Fruit fly (Drosophila melanogaster) whole organism, prepupa: ENCODE measurements around the gene CG13921.

ENCODE experiments used
- Blimp-1 ChIP-seq: fragments of 200-800 bp; sonication (Bioruptor generic); optimal IDR thresholded peaks from 3 replicates; lab custom pipeline; 2017; ENCODE audit warnings: missing biosample characterization, missing genetic modification characterization, mild to moderate bottlenecking, moderate library complexity, missing genetic modification reagents
- CG10631 ChIP-seq: fragments of 200-800 bp; sonication (Bioruptor generic); optimal IDR thresholded peaks from 2 replicates; lab custom pipeline; 2016; ENCODE audit warnings: missing biosample characterization, missing genetic modification characterization
- CG10669 ChIP-seq: fragments of 200-800 bp; sonication (Bioruptor generic); optimal IDR thresholded peaks from 3 replicates; lab custom pipeline; 2018; ENCODE audit warnings: missing biosample characterization, mild to moderate bottlenecking, missing genetic modification characterization, moderate library complexity
- CG11294 ChIP-seq: fragments of 200-800 bp; sonication (Bioruptor generic); IDR thresholded peaks from 2 replicates; pipeline ENCODE4 v1.3.6; 2022; ENCODE audit warnings: missing biosample characterization, missing genetic modification characterization
- CG11762 ChIP-seq: fragments of 200-800 bp; sonication (Bioruptor generic); optimal IDR thresholded peaks from 3 replicates; lab custom pipeline; 2016; ENCODE audit warnings: missing biosample characterization, missing genetic modification characterization; ENCODE audit not compliant: insufficient read depth
- CG11902 ChIP-seq: fragments of 200-800 bp; sonication (Bioruptor generic); optimal IDR thresholded peaks from 3 replicates; lab custom pipeline; 2016; ENCODE audit warnings: missing biosample characterization, missing genetic modification characterization
- CG15336 ChIP-seq: fragments of 200-800 bp; sonication (Bioruptor generic); IDR thresholded peaks from 2 replicates; pipeline ENCODE4 v1.3.6; 2022; ENCODE audit warnings: missing biosample characterization, missing genetic modification characterization
- CG1621 ChIP-seq: fragments of 200-800 bp; sonication (Bioruptor generic); optimal IDR thresholded peaks from 3 replicates; lab custom pipeline; 2018; ENCODE audit warnings: missing biosample characterization, mild to moderate bottlenecking, missing genetic modification characterization
- CG16779 ChIP-seq: fragments of 200-800 bp; sonication (Bioruptor generic); optimal IDR thresholded peaks from 3 replicates; lab custom pipeline; 2017; ENCODE audit warnings: missing biosample characterization, mild to moderate bottlenecking, missing genetic modification characterization
- CG3032 ChIP-seq: fragments of 200-800 bp; optimal IDR thresholded peaks from 2 replicates; lab custom pipeline; 2019; ENCODE audit warnings: missing biosample characterization, mild to moderate bottlenecking, missing genetic modification characterization, moderate library complexity
- CG31627 ChIP-seq: fragments of 200-800 bp; sonication (Bioruptor generic); optimal IDR thresholded peaks from 3 replicates; lab custom pipeline; 2016; ENCODE audit warnings: missing biosample characterization, missing genetic modification characterization
- CG34406 ChIP-seq: fragments of 200-800 bp; sonication (Bioruptor generic); optimal IDR thresholded peaks from 3 replicates; lab custom pipeline; 2016; ENCODE audit warnings: missing biosample characterization, missing genetic modification characterization
- CG3919 ChIP-seq: fragments of 200-800 bp; sonication (Bioruptor generic); optimal IDR thresholded peaks from 3 replicates; lab custom pipeline; 2016; ENCODE audit warnings: missing biosample characterization, missing genetic modification characterization
- CG4318 ChIP-seq: fragments of 200-800 bp; sonication (Bioruptor generic); optimal IDR thresholded peaks from 3 replicates; lab custom pipeline; 2017; ENCODE audit warnings: missing biosample characterization, mild to moderate bottlenecking, missing genetic modification characterization
- CG6163 ChIP-seq: fragments of 200-800 bp; sonication (Bioruptor generic); IDR thresholded peaks from 3 replicates; pipeline ENCODE4 v1.3.6; 2022; ENCODE audit warnings: missing biosample characterization, missing genetic modification characterization
- CG6276 ChIP-seq: fragments of 200-800 bp; sonication (Bioruptor generic); optimal IDR thresholded peaks from 2 replicates; lab custom pipeline; 2017; ENCODE audit warnings: missing biosample characterization, mild to moderate bottlenecking, missing genetic modification characterization
- CG6792 ChIP-seq: fragments of 200-800 bp; sonication (Bioruptor generic); optimal IDR thresholded peaks from 3 replicates; lab custom pipeline; 2016; ENCODE audit warnings: missing biosample characterization, missing genetic modification characterization
- CG6808 ChIP-seq: fragments of 200-800 bp; sonication (Bioruptor generic); optimal IDR thresholded peaks from 3 replicates; lab custom pipeline; 2017; ENCODE audit warnings: missing biosample characterization, missing genetic modification characterization, mild to moderate bottlenecking, moderate library complexity, missing genetic modification reagents
- CG6854 ChIP-seq: fragments of 200-800 bp; sonication (Bioruptor generic); optimal IDR thresholded peaks from 2 replicates; lab custom pipeline; 2017; ENCODE audit warnings: missing biosample characterization, mild to moderate bottlenecking, missing genetic modification characterization
- CG7368 ChIP-seq: fragments of 200-800 bp; sonication (Bioruptor generic); optimal IDR thresholded peaks from 3 replicates; lab custom pipeline; 2016; ENCODE audit warnings: missing biosample characterization, missing genetic modification characterization
- CG8119 ChIP-seq: fragments of 200-800 bp; sonication (Bioruptor generic); IDR thresholded peaks from 3 replicates; pipeline ENCODE4 v1.3.6; 2022; ENCODE audit warnings: missing biosample characterization, missing genetic modification characterization
- CG8319 ChIP-seq: fragments of 200-800 bp; sonication (Bioruptor generic); optimal IDR thresholded peaks from 3 replicates; lab custom pipeline; 2016; ENCODE audit warnings: missing biosample characterization, missing genetic modification characterization
- CG8632 ChIP-seq: fragments of 200-800 bp; sonication (Bioruptor generic); optimal IDR thresholded peaks from 3 replicates; lab custom pipeline; 2016; ENCODE audit warnings: missing biosample characterization, missing genetic modification characterization
- Eip75B ChIP-seq: fragments of 200-800 bp; sonication (Bioruptor generic); optimal IDR thresholded peaks from 3 replicates; lab custom pipeline; 2016; ENCODE audit warnings: missing biosample characterization, missing genetic modification characterization
- Eip93F ChIP-seq: fragments of 200-800 bp; sonication (Bioruptor generic); optimal IDR thresholded peaks from 2 replicates; lab custom pipeline; 2016; ENCODE audit warnings: missing biosample characterization, mild to moderate bottlenecking, missing genetic modification characterization
- Ets21C ChIP-seq: fragments of 200-800 bp; sonication (Bioruptor generic); optimal IDR thresholded peaks from 3 replicates; lab custom pipeline; 2016; ENCODE audit warnings: missing biosample characterization, missing genetic modification characterization
- Ets96B ChIP-seq: fragments of 200-800 bp; optimal IDR thresholded peaks from 2 replicates; lab custom pipeline; 2019; ENCODE audit warnings: missing biosample characterization, mild to moderate bottlenecking, missing genetic modification characterization, moderate library complexity
- Gug ChIP-seq: fragments of 200-800 bp; sonication (Bioruptor generic); IDR thresholded peaks from 2 replicates; pipeline ENCODE4 v1.3.6; 2022; ENCODE audit warnings: missing biosample characterization, missing genetic modification characterization
- Hr38 ChIP-seq: sonication (Bioruptor generic); optimal IDR thresholded peaks from 2 replicates; lab custom pipeline; 2016; ENCODE audit warnings: missing biosample characterization, missing genetic modification characterization
- Hr39 ChIP-seq: fragments of 200-800 bp; sonication (Bioruptor generic); optimal IDR thresholded peaks from 2 replicates; lab custom pipeline; 2016; ENCODE audit warnings: missing biosample characterization, missing genetic modification characterization
- Hr4 ChIP-seq: fragments of 200-800 bp; sonication (Bioruptor generic); optimal IDR thresholded peaks from 3 replicates; lab custom pipeline; 2016; ENCODE audit warnings: missing biosample characterization, missing genetic modification characterization
- Lpt ChIP-seq: fragments of 200-800 bp; sonication (Bioruptor generic); optimal IDR thresholded peaks from 3 replicates; lab custom pipeline; 2016; ENCODE audit warnings: missing biosample characterization, missing genetic modification characterization
- Smox ChIP-seq: fragments of 200-800 bp; sonication (Bioruptor generic); optimal IDR thresholded peaks from 3 replicates; lab custom pipeline; 2016; ENCODE audit warnings: missing biosample characterization, missing genetic modification characterization
- Sox102F ChIP-seq: fragments of 200-800 bp; sonication (Bioruptor generic); optimal IDR thresholded peaks from 2 replicates; lab custom pipeline; 2016; ENCODE audit warnings: missing biosample characterization, mild to moderate bottlenecking, missing genetic modification characterization
- Sox14 ChIP-seq: fragments of 200-800 bp; sonication (Bioruptor generic); optimal IDR thresholded peaks from 3 replicates; lab custom pipeline; 2016; ENCODE audit warnings: missing biosample characterization, missing genetic modification characterization
- Sox15 ChIP-seq: fragments of 200-800 bp; sonication (Bioruptor generic); optimal IDR thresholded peaks from 3 replicates; lab custom pipeline; 2016; ENCODE audit warnings: missing biosample characterization, missing genetic modification characterization
- achi ChIP-seq: fragments of 200-800 bp; sonication (Bioruptor generic); optimal IDR thresholded peaks from 3 replicates; lab custom pipeline; 2016; ENCODE audit warnings: missing biosample characterization, missing genetic modification characterization
- acj6 ChIP-seq: fragments of 200-800 bp; sonication (Bioruptor generic); optimal IDR thresholded peaks from 3 replicates; lab custom pipeline; 2016; ENCODE audit warnings: missing biosample characterization, missing genetic modification characterization
- cyc ChIP-seq: fragments of 200-800 bp; sonication (Bioruptor generic); optimal IDR thresholded peaks from 3 replicates; lab custom pipeline; 2016; ENCODE audit warnings: missing biosample characterization, missing genetic modification characterization
- dac ChIP-seq: fragments of 200-800 bp; sonication (Bioruptor generic); optimal IDR thresholded peaks from 2 replicates; lab custom pipeline; 2017; ENCODE audit warnings: missing biosample characterization, mild to moderate bottlenecking, missing genetic modification characterization
- dsx ChIP-seq: fragments of 200-800 bp; optimal IDR thresholded peaks from 3 replicates; lab custom pipeline; 2019; ENCODE audit warnings: missing biosample characterization, mild to moderate bottlenecking, missing genetic modification characterization, moderate library complexity; ENCODE audit not compliant: poor library complexity, severe bottlenecking
- eg ChIP-seq: fragments of 200-800 bp; sonication (Bioruptor generic); IDR thresholded peaks from 3 replicates; pipeline ENCODE4 v1.3.6; 2022; ENCODE audit warnings: missing biosample characterization, missing genetic modification characterization
- esn ChIP-seq: fragments of 200-800 bp; sonication (Bioruptor generic); optimal IDR thresholded peaks from 2 replicates; lab custom pipeline; 2016; ENCODE audit warnings: missing biosample characterization, mild to moderate bottlenecking, missing genetic modification characterization, moderate library complexity
- fd59A ChIP-seq: fragments of 200-800 bp; sonication (Bioruptor generic); optimal IDR thresholded peaks from 2 replicates; lab custom pipeline; 2017; ENCODE audit warnings: missing biosample characterization, mild to moderate bottlenecking, missing genetic modification characterization, missing genetic modification reagents
- lz ChIP-seq: fragments of 200-800 bp; sonication (Bioruptor generic); optimal IDR thresholded peaks from 3 replicates; lab custom pipeline; 2016; ENCODE audit warnings: missing biosample characterization, missing genetic modification characterization
- net ChIP-seq: fragments of 200-800 bp; sonication (Bioruptor generic); optimal IDR thresholded peaks from 3 replicates; lab custom pipeline; 2016; ENCODE audit warnings: missing biosample characterization, missing genetic modification characterization
- pdm3 ChIP-seq: fragments of 200-800 bp; sonication (Bioruptor generic); optimal IDR thresholded peaks from 3 replicates; lab custom pipeline; 2016; ENCODE audit warnings: missing biosample characterization, missing genetic modification characterization
- salr ChIP-seq, 2 experiments: fragments of 200-800 bp; sonication (Bioruptor generic); optimal IDR thresholded peaks; 3 replicates each; lab custom pipeline; 2016 to 2018; ENCODE audit warnings: missing biosample characterization in 2 of 2, missing genetic modification characterization in 2 of 2, mild to moderate bottlenecking in 1 of 2
- spab ChIP-seq: fragments of 200-800 bp; sonication (Bioruptor generic); optimal IDR thresholded peaks from 2 replicates; lab custom pipeline; 2017; ENCODE audit warnings: missing biosample characterization, mild to moderate bottlenecking, missing genetic modification characterization, missing genetic modification reagents
- ss ChIP-seq, 2 experiments: fragments of 200-800 bp; sonication (Bioruptor generic); optimal IDR thresholded peaks; 2 replicates in 1 of 2; 3 replicates in 1 of 2; lab custom pipeline; 2017 to 2018; ENCODE audit warnings: mild to moderate bottlenecking in 2 of 2, missing biosample characterization in 2 of 2, missing genetic modification characterization in 2 of 2, moderate library complexity in 1 of 2
- topi ChIP-seq: fragments of 200-800 bp; sonication (Bioruptor generic); optimal IDR thresholded peaks from 3 replicates; lab custom pipeline; 2016; ENCODE audit warnings: missing biosample characterization, missing genetic modification characterization
- vri ChIP-seq: fragments of 200-800 bp; sonication (Bioruptor generic); optimal IDR thresholded peaks from 3 replicates; lab custom pipeline; 2016; ENCODE audit warnings: missing biosample characterization, mild to moderate bottlenecking, missing genetic modification characterization

The CG13921 gene

dm6 chr3L:1730873-1731272, 15.8 kb upstream of the CG13921 start, which contains the start of gene drpr:
TSS of gene drpr (minus strand) at chr3L:1731107.
- no peak for TF ChIP-seq fd59A
- TF ChIP-seq Lpt (GFP tag; lab: Kevin White, UChicago): no peak
- TF ChIP-seq CG15336: no peak
- peak; percentile 20 for TF ChIP-seq CG1621 (tag; lab: Kevin White, UChicago)
- peak; percentile 47 for TF ChIP-seq CG6854 (GFP tag; lab: Kevin White, UChicago)
- TF ChIP-seq CG3032: peak; percentile 15
- TF ChIP-seq CG8319: no peak
- peak; percentile 36 for TF ChIP-seq Eip75B (GFP tag; lab: Kevin White, UChicago)
- TF ChIP-seq Blimp-1 (GFP tag; lab: Kevin White, UChicago): no peak
- peak; percentile 22 for TF ChIP-seq net
- peak; percentile 50 for TF ChIP-seq Sox14
- peak; percentile 24 for TF ChIP-seq vri (GFP tag; lab: Kevin White, UChicago)
- no peak for TF ChIP-seq Ets21C (GFP tag; lab: Kevin White, UChicago)
- no peak for TF ChIP-seq CG11762 (GFP tag; lab: Kevin White, UChicago)
- no peak for TF ChIP-seq CG10631
- no peak for TF ChIP-seq acj6 (GFP tag; lab: Kevin White, UChicago)
- no peak for TF ChIP-seq Hr4 (GFP tag; lab: Kevin White, UChicago)
- TF ChIP-seq dac (GFP tag; lab: Kevin White, UChicago): no peak
- TF ChIP-seq Sox102F (GFP tag; lab: Kevin White, UChicago): peak; percentile 58
- TF ChIP-seq lz: peak; percentile 31
- TF ChIP-seq CG16779: peak; percentile 1
- TF ChIP-seq CG6808: no peak
- no peak for TF ChIP-seq Smox
- TF ChIP-seq CG11902 (GFP tag; lab: Kevin White, UChicago): no peak
- TF ChIP-seq eg: peak; percentile 39; the same call in 1 of the 3 replicates
- no peak for TF ChIP-seq CG8632 (GFP tag; lab: Kevin White, UChicago)
- no peak for TF ChIP-seq CG11294 (GFP tag; lab: Robert Waterston, UW)
- TF ChIP-seq esn: peak; percentile 39
- no peak for TF ChIP-seq pdm3 (GFP tag; lab: Kevin White, UChicago)
- no peak for TF ChIP-seq achi
- TF ChIP-seq salr (GFP tag; optimal IDR thresholded peaks at IDR 0.05; lab: Kevin White, UChicago): no peak
- peak; percentile 16 for TF ChIP-seq CG3919
- no peak for TF ChIP-seq cyc (GFP tag; lab: Kevin White, UChicago)
- peak; percentile 37 for TF ChIP-seq dsx (GFP tag; lab: Kevin White, UChicago)
- peak in 1 of 2 experiments; percentile 15 for TF ChIP-seq ss (GFP tag; optimal IDR thresholded peaks at IDR 0.05; lab: Kevin White, UChicago)
- peak; percentile 57; the same call in 2 of the 3 replicates for TF ChIP-seq CG6163 (GFP tag; lab: Robert Waterston, UW)
- TF ChIP-seq CG34406 (GFP tag; lab: Kevin White, UChicago): no peak
- peak; percentile 29; the same call in 2 of the 3 replicates for TF ChIP-seq CG8119 (GFP tag; lab: Robert Waterston, UW)
- no peak for TF ChIP-seq CG4318 (GFP tag; lab: Kevin White, UChicago)
- no peak for TF ChIP-seq CG6276 (GFP tag; lab: Kevin White, UChicago)
- TF ChIP-seq Hr38 (GFP tag; lab: Kevin White, UChicago): no peak
- TF ChIP-seq Hr39 (GFP tag; lab: Kevin White, UChicago): no peak
- no peak for TF ChIP-seq CG31627 (GFP tag; lab: Kevin White, UChicago)
- TF ChIP-seq topi (GFP tag; lab: Kevin White, UChicago): peak; percentile 47
- TF ChIP-seq CG6792 (GFP tag; lab: Kevin White, UChicago): no peak
- no peak for TF ChIP-seq CG7368
- no peak for TF ChIP-seq spab (GFP tag; lab: Kevin White, UChicago)
- no peak for TF ChIP-seq Gug
- peak; percentile 16 for TF ChIP-seq Ets96B (tag; lab: Kevin White, UChicago)
- TF ChIP-seq Sox15: no peak
- no peak for TF ChIP-seq CG10669 (GFP tag; lab: Kevin White, UChicago)
- no peak for TF ChIP-seq Eip93F (GFP tag; lab: Kevin White, UChicago)
